Fruit fly (Drosophila melanogaster) whole organism, wandering third instar larva: Measurements from ENCODE around the gene Cpr23B.

Experiments used
- Abd-B ChIP-seq: fragments of >200 bp; optimal IDR thresholded peaks from 2 replicates; lab custom pipeline; 2017; ENCODE audit warnings: missing biosample characterization, missing genetic modification characterization
- CG32264 ChIP-seq: fragments of 200-800 bp; sonication (Bioruptor generic); optimal IDR thresholded peaks from 2 replicates; lab custom pipeline; 2016; ENCODE audit warnings: missing biosample characterization, missing genetic modification characterization
- CG9705 ChIP-seq: fragments of 200-800 bp; sonication (Bioruptor generic); optimal IDR thresholded peaks from 2 replicates; lab custom pipeline; 2018; ENCODE audit warnings: missing biosample characterization, mild to moderate bottlenecking, missing genetic modification characterization
- CrebA ChIP-seq: fragments of 200-800 bp; sonication (Bioruptor generic); optimal IDR thresholded peaks from 2 replicates; lab custom pipeline; 2016; ENCODE audit warnings: missing biosample characterization, mild to moderate bottlenecking, missing genetic modification characterization, borderline replicate concordance
- Dfd ChIP-seq: fragments of >200 bp; optimal IDR thresholded peaks from 2 replicates; lab custom pipeline; 2017; ENCODE audit warnings: missing biosample characterization, missing genetic modification characterization
- Dif ChIP-seq: fragments of 200-275, 200-300 bp; sonication (Bioruptor generic); optimal IDR thresholded peaks from 2 replicates; lab custom pipeline; 2018; ENCODE audit warnings: missing biosample characterization, missing genetic modification characterization; ENCODE audit not compliant: partially characterized antibody
- GATAd ChIP-seq: sonication (Bioruptor generic); optimal IDR thresholded peaks from 2 replicates; lab custom pipeline; 2016; ENCODE audit warnings: missing biosample characterization, missing genetic modification characterization
- HLH106 ChIP-seq: fragments of 200-800 bp; optimal IDR thresholded peaks from 3 replicates; lab custom pipeline; 2019; ENCODE audit warnings: missing biosample characterization, mild to moderate bottlenecking, missing genetic modification characterization, moderate library complexity
- Hnf4 ChIP-seq: fragments of 200-800 bp; sonication (Bioruptor generic); optimal IDR thresholded peaks from 2 replicates; lab custom pipeline; 2016; ENCODE audit warnings: missing biosample characterization, mild to moderate bottlenecking, missing genetic modification characterization
- Hr78 ChIP-seq: fragments of >200 bp; optimal IDR thresholded peaks from 2 replicates; lab custom pipeline; 2017; ENCODE audit warnings: missing biosample characterization, missing genetic modification characterization
- Hr83 ChIP-seq: fragments of 200-300 bp; sonication (Bioruptor generic); optimal IDR thresholded peaks from 2 replicates; lab custom pipeline; 2016; ENCODE audit warnings: missing biosample characterization, mild to moderate bottlenecking, missing genetic modification characterization, moderate library complexity; ENCODE audit not compliant: poor library complexity, severe bottlenecking
- Jra ChIP-seq: sonication (Bioruptor generic); optimal IDR thresholded peaks from 2 replicates; lab custom pipeline; 2016; ENCODE audit warnings: missing biosample characterization, missing genetic modification characterization
- Mio ChIP-seq: sonication (Bioruptor generic); optimal IDR thresholded peaks from 2 replicates; lab custom pipeline; 2016; ENCODE audit warnings: missing biosample characterization, missing genetic modification characterization
- Myc ChIP-seq: fragments of >200 bp; optimal IDR thresholded peaks from 2 replicates; lab custom pipeline; 2017
- N ChIP-seq: fragments of >200 bp; optimal IDR thresholded peaks from 2 replicates; lab custom pipeline; 2018; ENCODE audit warnings: missing biosample characterization, missing external identifiers, missing genetic modification characterization
- OdsH ChIP-seq: fragments of 200-800 bp; sonication (Bioruptor generic); optimal IDR thresholded peaks from 2 replicates; lab custom pipeline; 2016; ENCODE audit warnings: missing biosample characterization, mild to moderate bottlenecking, missing genetic modification characterization
- Rel ChIP-seq, 2 experiments: fragments of 200-800 bp; sonication (Bioruptor generic) in 1 of 2; optimal IDR thresholded peaks; 2 replicates in 1 of 2; 3 replicates in 1 of 2; lab custom pipeline; 2016 to 2019; ENCODE audit warnings: mild to moderate bottlenecking in 2 of 2, missing biosample characterization in 2 of 2, missing genetic modification characterization in 2 of 2, moderate library complexity in 1 of 2
- Sp1 ChIP-seq: fragments of 200-800 bp; sonication (Bioruptor generic); optimal IDR thresholded peaks from 3 replicates; lab custom pipeline; 2019; ENCODE audit warnings: missing biosample characterization, mild to moderate bottlenecking, missing genetic modification characterization, moderate library complexity
- Vsx2 ChIP-seq: fragments of 200-300, 225-300 bp; sonication (Bioruptor generic); optimal IDR thresholded peaks from 2 replicates; lab custom pipeline; 2018; ENCODE audit warnings: missing biosample characterization, missing genetic modification characterization; ENCODE audit not compliant: partially characterized antibody
- br ChIP-seq: fragments of 200-800 bp; sonication (Bioruptor generic); optimal IDR thresholded peaks from 2 replicates; lab custom pipeline; 2016; ENCODE audit warnings: missing biosample characterization, missing genetic modification characterization
- brk ChIP-seq: fragments of 200-800 bp; sonication (Bioruptor generic); optimal IDR thresholded peaks from 2 replicates; lab custom pipeline; 2016; ENCODE audit warnings: missing biosample characterization, mild to moderate bottlenecking, missing genetic modification characterization
- dl ChIP-seq, 2 experiments: fragments of 175-275, 200-275 bp in 1 of 2; fragments of 200-275 bp in 1 of 2; sonication (Bioruptor generic); optimal IDR thresholded peaks; lab custom pipeline; 2018; ENCODE audit warnings: mild to moderate bottlenecking in 2 of 2, missing biosample characterization in 2 of 2, missing genetic modification characterization in 2 of 2, moderate library complexity in 2 of 2; ENCODE audit not compliant: partially characterized antibody in 2 of 2, insufficient read depth in 1 of 2
- dmrt93B ChIP-seq: fragments of 200-800 bp; sonication (Bioruptor generic); optimal IDR thresholded peaks from 2 replicates; lab custom pipeline; 2018; ENCODE audit warnings: missing biosample characterization, mild to moderate bottlenecking, missing genetic modification characterization
- dsf ChIP-seq: sonication (Bioruptor generic); optimal IDR thresholded peaks from 2 replicates; lab custom pipeline; 2016; ENCODE audit warnings: missing biosample characterization, missing genetic modification characterization, borderline replicate concordance
- ey ChIP-seq: fragments of 200-800 bp; sonication (Bioruptor generic); optimal IDR thresholded peaks from 2 replicates; lab custom pipeline; 2016; ENCODE audit warnings: missing biosample characterization, missing genetic modification characterization
- foxo ChIP-seq, 2 experiments: fragments of 200-800 bp; sonication (Bioruptor generic); optimal IDR thresholded peaks; 2 replicates in 1 of 2; 3 replicates in 1 of 2; lab custom pipeline; 2016 to 2017; ENCODE audit warnings: missing biosample characterization in 2 of 2, missing genetic modification characterization in 2 of 2
- fru ChIP-seq: fragments of 200-800 bp; sonication (Bioruptor generic); optimal IDR thresholded peaks from 3 replicates; lab custom pipeline; 2016; ENCODE audit warnings: missing biosample characterization, mild to moderate bottlenecking, missing genetic modification characterization
- h ChIP-seq: fragments of 200-800 bp; sonication (Bioruptor generic); optimal IDR thresholded peaks from 3 replicates; lab custom pipeline; 2016; ENCODE audit warnings: missing biosample characterization, mild to moderate bottlenecking, missing genetic modification characterization
- jim ChIP-seq: fragments of 175-275, 200-325 bp; sonication (Bioruptor generic); optimal IDR thresholded peaks from 2 replicates; lab custom pipeline; 2016; ENCODE audit warnings: missing biosample characterization, mild to moderate bottlenecking, missing genetic modification characterization
- lola ChIP-seq: fragments of >200 bp; optimal IDR thresholded peaks from 2 replicates; lab custom pipeline; 2017; ENCODE audit warnings: missing biosample characterization, missing genetic modification characterization
- pan ChIP-seq: fragments of >200 bp; optimal IDR thresholded peaks from 2 replicates; lab custom pipeline; 2017
- psq ChIP-seq: fragments of 200-800 bp; sonication (Bioruptor generic); optimal IDR thresholded peaks from 3 replicates; lab custom pipeline; 2017; ENCODE audit warnings: missing biosample characterization, mild to moderate bottlenecking, missing genetic modification characterization, moderate library complexity
- rgr ChIP-seq: fragments of 200-800 bp; sonication (Bioruptor generic); optimal IDR thresholded peaks from 3 replicates; lab custom pipeline; 2016; ENCODE audit warnings: missing biosample characterization, mild to moderate bottlenecking, missing genetic modification characterization
- sage ChIP-seq: fragments of 200-800 bp; sonication (Bioruptor generic); optimal IDR thresholded peaks from 2 replicates; lab custom pipeline; 2016; ENCODE audit warnings: missing biosample characterization, mild to moderate bottlenecking, missing genetic modification characterization
- sv ChIP-seq: fragments of 200-800 bp; sonication (Bioruptor generic); optimal IDR thresholded peaks from 3 replicates; lab custom pipeline; 2016; ENCODE audit warnings: missing biosample characterization, missing genetic modification characterization
- tai ChIP-seq: sonication (Bioruptor generic); optimal IDR thresholded peaks from 2 replicates; lab custom pipeline; 2016; ENCODE audit warnings: missing biosample characterization, missing genetic modification characterization
- usp ChIP-seq: fragments of >200 bp; optimal IDR thresholded peaks from 2 replicates; lab custom pipeline; 2017; ENCODE audit warnings: missing biosample characterization, missing genetic modification characterization
- woc ChIP-seq: sonication (Bioruptor generic); optimal IDR thresholded peaks from 2 replicates; lab custom pipeline; 2016; ENCODE audit warnings: missing biosample characterization, mild to moderate bottlenecking, missing genetic modification characterization

Cpr23B gene

DNA sequence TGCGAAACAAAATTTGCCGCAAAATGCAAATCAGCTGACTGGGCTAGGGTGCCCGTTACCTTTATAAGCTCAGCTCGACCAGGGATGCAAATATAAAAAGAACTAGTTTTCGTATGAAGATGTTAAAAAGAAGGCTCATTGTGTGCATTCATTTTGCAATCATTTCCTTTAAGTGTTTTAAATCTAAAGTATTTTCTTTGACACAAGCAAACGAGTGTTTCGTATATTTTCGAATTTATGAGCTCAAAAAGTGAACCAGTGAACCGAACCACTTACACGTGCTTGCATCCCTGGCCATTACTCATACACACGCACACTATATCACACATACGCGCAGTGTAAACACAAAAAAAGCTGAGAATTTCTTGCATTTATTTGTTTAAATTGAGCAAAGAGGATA, 40.0 kb downstream of the Cpr23B start, which contains the start of the genes Prx6a and Sbat:
Gene Prx6a (minus strand): TSS at position 45 of the 400 bp plus-strand sequence.
Gene Sbat (plus strand): TSS at position 157 of the 400 bp plus-strand sequence.
- TF ChIP-seq sage (GFP tag; lab: Kevin White, UChicago) (no peak), N (GFP tag; lab: Kevin White, UChicago) (no peak), Rel (GFP tag; optimal IDR thresholded peaks at IDR 0.05; lab: Kevin White, UChicago) (no peak), Rel (tag; optimal IDR thresholded peaks at IDR 0.05; lab: Kevin White, UChicago) (peak; percentile 63), sv (no peak), Vsx2 (GFP tag; lab: Kevin White, UChicago) (no peak), dl (GFP tag; optimal IDR thresholded peaks at IDR 0.05; lab: Kevin White, UChicago; ENCODE audit: insufficient read depth in 1 of 2, partially characterized antibody in 2 of 2) (no peak), dsf (GFP tag; lab: Kevin White, UChicago) (no peak), Dif (GFP tag; lab: Kevin White, UChicago) (no peak), Sp1 (GFP tag; lab: Kevin White, UChicago) (peak; percentile 76), Hnf4 (GFP tag; lab: Kevin White, UChicago) (peak; percentile 70), rgr (GFP tag; lab: Kevin White, UChicago) (peak; percentile 79), Abd-B (GFP tag; lab: Kevin White, UChicago) (no peak), ey (GFP tag; lab: Kevin White, UChicago) (peak; percentile 74), CG9705 (GFP tag; lab: Kevin White, UChicago) (peak; percentile 83), pan (lab: Kevin White, UChicago) (no peak), HLH106 (tag; lab: Kevin White, UChicago) (peak; percentile 90), CrebA (GFP tag; lab: Kevin White, UChicago) (no peak), Jra (GFP tag; lab: Kevin White, UChicago) (peak; percentile 49), h (GFP tag; lab: Kevin White, UChicago) (peak; percentile 81), GATAd (GFP tag; lab: Kevin White, UChicago) (no peak), Hr78 (GFP tag; lab: Kevin White, UChicago) (no peak), Hr83 (GFP tag; lab: Kevin White, UChicago) (no peak), jim (no peak), brk (GFP tag; lab: Kevin White, UChicago) (no peak), woc (peak; percentile 86), OdsH (peak; percentile 50), psq (GFP tag; lab: Kevin White, UChicago) (peak; percentile 26), foxo (GFP tag; optimal IDR thresholded peaks at IDR 0.05; lab: Kevin White, UChicago) (peak in 1 of 2 experiments; percentile 73), lola (GFP tag; lab: Kevin White, UChicago) (no peak), tai (GFP tag; lab: Kevin White, UChicago) (no peak), dmrt93B (peak; percentile 59), Dfd (GFP tag; lab: Kevin White, UChicago) (no peak), br (GFP tag; lab: Kevin White, UChicago) (peak; percentile 70), CG32264 (GFP tag; lab: Kevin White, UChicago) (no peak), Myc (lab: Kevin White, UChicago) (peak; percentile 4), fru (peak; percentile 77), Mio (no peak), usp (GFP tag; lab: Kevin White, UChicago) (no peak)
- TF ChIP-seq, all 38 proteins: peak for 17

DNA sequence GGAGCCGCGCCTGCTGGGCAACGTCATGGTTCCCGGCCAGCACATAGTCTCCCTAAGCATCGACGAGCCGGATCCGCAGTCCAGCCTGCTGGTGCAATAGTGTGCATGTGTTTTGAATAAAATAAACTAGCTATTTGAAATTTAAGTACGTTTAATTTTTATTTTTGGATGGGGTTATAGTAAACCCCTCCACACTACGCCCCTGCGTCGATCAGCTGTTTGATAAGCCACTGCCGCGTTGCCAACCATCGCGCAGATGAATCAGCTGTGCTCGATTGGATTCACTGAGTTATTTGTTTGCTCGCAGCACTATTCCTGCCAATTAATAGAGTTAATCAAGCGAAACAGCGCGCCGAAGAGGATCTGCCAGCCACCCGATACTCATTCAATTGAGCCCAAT, 40.6 kb downstream of the Cpr23B start, which contains the start of gene RabGGTb:
Gene RabGGTb (plus strand): TSS at position 254 of the 400 bp plus-strand sequence.
- no peak for TF ChIP-seq dl (GFP tag; optimal IDR thresholded peaks at IDR 0.05; lab: Kevin White, UChicago; ENCODE audit: insufficient read depth in 1 of 2, partially characterized antibody in 2 of 2)
- no peak for TF ChIP-seq CG32264 (GFP tag; lab: Kevin White, UChicago)
- peak; percentile 53 for TF ChIP-seq rgr (GFP tag; lab: Kevin White, UChicago)
- TF ChIP-seq Myc (lab: Kevin White, UChicago), result peak; percentile 66
- peak; percentile 58 for TF ChIP-seq HLH106 (tag; lab: Kevin White, UChicago)
- TF ChIP-seq Sp1 (GFP tag; lab: Kevin White, UChicago), result peak; percentile 62
- TF ChIP-seq fru, result peak; percentile 53
- TF ChIP-seq br (GFP tag; lab: Kevin White, UChicago), result peak; percentile 51
- peak; percentile 71 for TF ChIP-seq ey (GFP tag; lab: Kevin White, UChicago)
- TF ChIP-seq CG9705 (GFP tag; lab: Kevin White, UChicago), result peak; percentile 6
- TF ChIP-seq Rel (GFP tag; optimal IDR thresholded peaks at IDR 0.05; lab: Kevin White, UChicago), result no peak
- TF ChIP-seq Rel (tag; optimal IDR thresholded peaks at IDR 0.05; lab: Kevin White, UChicago), result peak; percentile 32
- TF ChIP-seq woc, result peak; percentile 20
- no peak for TF ChIP-seq jim
- peak in 1 of 2 experiments; percentile 81 for TF ChIP-seq foxo (GFP tag; optimal IDR thresholded peaks at IDR 0.05; lab: Kevin White, UChicago)
- TF ChIP-seq Hnf4 (GFP tag; lab: Kevin White, UChicago), result peak; percentile 20
- TF ChIP-seq sv, result peak; percentile 64
- peak; percentile 43 for TF ChIP-seq OdsH
- TF ChIP-seq N (GFP tag; lab: Kevin White, UChicago), result no peak
- peak; percentile 46 for TF ChIP-seq h (GFP tag; lab: Kevin White, UChicago)
